Worm (Caenorhabditis elegans) whole organism, young adult: ENCODE data around the gene Y51H4A.938.

Experiments
- K11D2.4 ChIP-seq: fragments of 200-800 bp; sonication (Bioruptor generic); IDR thresholded peaks from 2 replicates; pipeline ENCODE4 v1.3.6; 2022; ENCODE audit warnings: missing genetic modification reagents, missing genetic modification characterization, missing compliant biosample characterization
- fkh-3 ChIP-seq: sonication (generic microtip); optimal IDR thresholded peaks from 2 replicates; lab custom pipeline; 2016; ENCODE audit warnings: mild to moderate bottlenecking, missing genetic modification characterization, missing compliant biosample characterization
- hmg-1.2 ChIP-seq: fragments of 200-800 bp; sonication (Bioruptor generic); IDR thresholded peaks from 2 replicates; pipeline ENCODE4 v1.3.6; 2022; ENCODE audit warnings: missing genetic modification reagents, missing genetic modification characterization, missing compliant biosample characterization
- let-526 ChIP-seq: fragments of 200-800 bp; sonication (Bioruptor generic); IDR thresholded peaks from 2 replicates; pipeline ENCODE4 v1.3.6; 2022; ENCODE audit warnings: missing genetic modification reagents, missing genetic modification characterization, missing compliant biosample characterization

The Y51H4A.938 gene

DNA sequence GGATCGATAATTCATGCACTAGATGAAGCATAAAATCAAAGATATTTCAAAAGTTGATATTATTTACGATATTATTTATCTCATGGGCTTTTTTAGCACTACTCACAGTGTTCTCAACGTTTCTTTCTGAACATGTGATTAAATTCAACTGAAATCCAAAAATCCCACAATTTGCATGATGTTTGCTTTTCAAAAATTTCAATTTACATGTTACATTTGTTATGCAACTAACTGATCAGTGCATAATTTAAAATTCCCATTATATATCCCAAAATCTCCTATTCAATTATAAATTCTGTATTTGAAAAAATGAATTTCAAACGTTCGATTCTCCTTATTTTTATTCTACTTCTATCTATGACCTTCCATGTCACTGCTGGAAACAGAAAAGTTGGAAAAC is 47.4 kb downstream of the Y51H4A.938 start, which contains the start of gene Y51H4A.937 (continued):
- no peak for TF ChIP-seq K11D2.4 (GFP tag; lab: Robert Waterston, UW)
- no peak for TF ChIP-seq fkh-3 (tag; lab: Kevin White, UChicago)
- no peak for TF ChIP-seq hmg-1.2 (GFP tag; lab: Robert Waterston, UW)
- TF ChIP-seq let-526 (GFP tag; lab: Robert Waterston, UW): no peak
- TF ChIP-seq, all 124 proteins: peak for 0
